Worm (Caenorhabditis elegans): ENCODE results near the gene eri-12.

eri-12 gene

ce11 chrIV:12200812-12201211 lies 44.2 kb downstream of the eri-12 start:
- TF ChIP-seq C08G9.2 (tag; optimal IDR thresholded peaks at IDR 0.05) (peak; percentile 6), nfya-1 (tag; optimal IDR thresholded peaks at IDR 0.05) (no peak), C38D4.7 (GFP tag; optimal IDR thresholded peaks at IDR 0.05) (no peak)

ce11 chrIV:12202000-12202399 lies 45.4 kb downstream of the eri-12 start:
- TF ChIP-seq hlh-30 (tag; optimal IDR thresholded peaks at IDR 0.05; ENCODE audit: insufficient read depth) (no peak), hlh-6 (tag; optimal IDR thresholded peaks at IDR 0.05) (no peak), ceh-2 (tag; optimal IDR thresholded peaks at IDR 0.05) (no peak), fkh-6 (tag; optimal IDR thresholded peaks at IDR 0.05) (no peak), ttx-3 (tag; optimal IDR thresholded peaks at IDR 0.05) (no peak), hlh-15 (tag; optimal IDR thresholded peaks at IDR 0.05) (no peak), ceh-14 (tag; optimal IDR thresholded peaks at IDR 0.05) (no peak)

ce11 chrIV:12202949-12203348 lies 46.3 kb downstream of the eri-12 start, which contains the start of gene F35G2.1:
F35G2.1 (plus strand) TSS chrIV:12203249.
- TF ChIP-seq rnt-1 (tag; optimal IDR thresholded peaks at IDR 0.05) (no peak), pqm-1 (tag; optimal IDR thresholded peaks at IDR 0.05) (no peak), fkh-10 (GFP tag; optimal IDR thresholded peaks at IDR 0.05) (no peak), hlh-6 (tag; optimal IDR thresholded peaks at IDR 0.05) (no peak), zip-5 (tag; optimal IDR thresholded peaks at IDR 0.05) (no peak), fax-1 (tag; optimal IDR thresholded peaks at IDR 0.05) (no peak), dve-1 (tag; optimal IDR thresholded peaks at IDR 0.05) (no peak), pros-1 (tag; optimal IDR thresholded peaks at IDR 0.05) (no peak), hlh-15 (tag; optimal IDR thresholded peaks at IDR 0.05) (no peak), syd-9 (tag; optimal IDR thresholded peaks at IDR 0.05) (no peak), tbx-2 (tag; optimal IDR thresholded peaks at IDR 0.05) (no peak), pag-3 (tag; optimal IDR thresholded peaks at IDR 0.05; ENCODE audit: borderline replicate concordance) (no peak), ceh-31 (tag; optimal IDR thresholded peaks at IDR 0.05) (no peak), sox-4 (tag; optimal IDR thresholded peaks at IDR 0.05) (no peak)

DNA sequence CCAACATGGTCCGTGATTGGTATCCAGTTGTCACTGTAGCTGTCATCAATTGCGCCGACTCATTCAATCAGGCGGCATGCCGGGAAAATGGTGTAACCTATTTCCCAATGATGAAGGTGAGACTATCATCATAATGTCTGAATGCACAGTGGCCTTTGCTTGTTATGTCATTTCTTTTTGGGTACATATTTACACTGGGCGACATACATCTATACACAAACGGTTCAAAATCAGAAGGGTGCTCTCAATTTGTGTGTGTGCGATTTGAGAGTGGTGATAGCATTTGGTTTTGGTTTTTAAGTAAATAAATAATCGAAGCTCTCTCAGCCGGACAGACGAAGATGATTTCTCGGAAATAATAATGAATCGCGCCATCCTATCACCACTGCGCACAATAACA lies 47.3 kb downstream of the eri-12 start:
- TF ChIP-seq gmeb-2 (tag; optimal IDR thresholded peaks at IDR 0.05), result no peak
- TF ChIP-seq ceh-22 (tag; optimal IDR thresholded peaks at IDR 0.05), result no peak
- TF ChIP-seq ceh-6 (GFP tag; optimal IDR thresholded peaks at IDR 0.05), result no peak
- no peak for TF ChIP-seq hlh-6 (tag; optimal IDR thresholded peaks at IDR 0.05)
- no peak for TF ChIP-seq ceh-45 (GFP tag; IDR thresholded peaks at IDR 0.05)
- TF ChIP-seq tbx-2 (tag; optimal IDR thresholded peaks at IDR 0.05), result no peak
- TF ChIP-seq dve-1 (tag; optimal IDR thresholded peaks at IDR 0.05), result no peak
- no peak for TF ChIP-seq pat-9 (tag; optimal IDR thresholded peaks at IDR 0.05)
- no peak for TF ChIP-seq C38D4.7 (GFP tag; optimal IDR thresholded peaks at IDR 0.05)

DNA sequence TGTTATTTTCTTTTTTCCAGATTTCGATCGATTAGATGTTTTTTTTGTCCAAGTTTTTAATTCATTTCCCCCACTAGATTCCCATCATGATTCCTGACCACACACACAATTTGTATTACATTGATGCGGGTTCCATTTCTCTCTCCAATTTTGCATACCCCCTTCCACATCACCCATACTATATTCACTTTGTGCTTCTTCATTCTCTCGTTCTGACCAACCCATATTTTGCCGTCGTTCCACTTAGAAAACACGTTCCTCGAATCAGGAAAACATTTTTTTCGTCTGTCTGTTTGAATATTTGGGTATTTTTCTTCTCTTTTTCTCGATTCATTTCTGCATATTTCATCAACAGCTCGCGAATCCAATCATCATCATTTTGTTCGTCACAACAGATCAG lies 50.8 kb downstream of the eri-12 start:
- no peak for TF ChIP-seq pros-1 (tag; optimal IDR thresholded peaks at IDR 0.05)
- TF ChIP-seq pha-2 (tag; optimal IDR thresholded peaks at IDR 0.05), result no peak
- TF ChIP-seq rnt-1 (tag; optimal IDR thresholded peaks at IDR 0.05), result no peak
- no peak for TF ChIP-seq zip-5 (tag; optimal IDR thresholded peaks at IDR 0.05)
- TF ChIP-seq T23F11.4 (GFP tag; optimal IDR thresholded peaks at IDR 0.05), result no peak
- no peak for TF ChIP-seq sdc-2 (tag; optimal IDR thresholded peaks at IDR 0.05)
- TF ChIP-seq unc-55 (GFP tag; optimal IDR thresholded peaks at IDR 0.05), result no peak
- TF ChIP-seq hlh-8 (tag; optimal IDR thresholded peaks at IDR 0.05), result no peak
- TF ChIP-seq ttx-3 (tag; optimal IDR thresholded peaks at IDR 0.05), result no peak
- no peak for TF ChIP-seq ceh-22 (tag; optimal IDR thresholded peaks at IDR 0.05)
- no peak for TF ChIP-seq unc-3 (GFP tag; conservative IDR thresholded peaks at IDR 0.05)
- TF ChIP-seq unc-3 (tag; optimal IDR thresholded peaks at IDR 0.05), result no peak
- TF ChIP-seq npax-4 (tag; optimal IDR thresholded peaks at IDR 0.05), result no peak
- no peak for TF ChIP-seq elt-4 (tag; optimal IDR thresholded peaks at IDR 0.05)
- TF ChIP-seq hlh-13 (GFP tag; optimal IDR thresholded peaks at IDR 0.05), result no peak
- TF ChIP-seq pax-1 (tag; optimal IDR thresholded peaks at IDR 0.05), result no peak
- TF ChIP-seq dve-1 (tag; optimal IDR thresholded peaks at IDR 0.05), result no peak
